Worm (Caenorhabditis elegans) whole organism, late embryonic: ENCODE results near the gene unc-47.

Source experiments
- F13H6.1 ChIP-seq: sonication (generic microtip); optimal IDR thresholded peaks from 2 replicates; lab custom pipeline; 2016; ENCODE audit warnings: missing genetic modification characterization, missing compliant biosample characterization
- K09A11.1 ChIP-seq: sonication (generic microtip); optimal IDR thresholded peaks from 2 replicates; lab custom pipeline; 2017; ENCODE audit warnings: antibody characterized with exemption, mild to moderate bottlenecking, missing genetic modification characterization, missing compliant biosample characterization; ENCODE audit not compliant: insufficient read depth
- ama-1 ChIP-seq: fragments of 150-350 bp; optimal IDR thresholded peaks from 2 replicates; lab custom pipeline; 2014
- ceh-14 ChIP-seq: sonication (generic microtip); optimal IDR thresholded peaks from 2 replicates; lab custom pipeline; 2016; ENCODE audit warnings: missing genotype, missing genetic modification characterization, missing compliant biosample characterization
- ceh-48 ChIP-seq: sonication (generic microtip); optimal IDR thresholded peaks from 2 replicates; lab custom pipeline; 2016; ENCODE audit warnings: missing genetic modification characterization, inconsistent platforms, missing compliant biosample characterization
- che-1 ChIP-seq: sonication (generic microtip); optimal IDR thresholded peaks from 2 replicates; lab custom pipeline; 2016; ENCODE audit warnings: mild to moderate bottlenecking, missing genetic modification characterization, missing compliant biosample characterization
- elt-2 ChIP-seq: sonication (generic microtip); optimal IDR thresholded peaks from 2 replicates; lab custom pipeline; 2016; ENCODE audit warnings: missing genetic modification reagents, missing genetic modification characterization, missing compliant biosample characterization
- fax-1 ChIP-seq: sonication (generic microtip); optimal IDR thresholded peaks from 2 replicates; lab custom pipeline; 2016; ENCODE audit warnings: missing genotype, missing genetic modification characterization, missing compliant biosample characterization
- hlh-30 ChIP-seq: sonication (generic microtip); optimal IDR thresholded peaks from 2 replicates; lab custom pipeline; 2017; ENCODE audit warnings: antibody characterized with exemption, missing genetic modification characterization, missing compliant biosample characterization; ENCODE audit not compliant: insufficient read depth
- lin-11 ChIP-seq: fragments of 200-800 bp; sonication (Bioruptor generic); optimal IDR thresholded peaks from 2 replicates; lab custom pipeline; 2018; ENCODE audit warnings: mild to moderate bottlenecking, missing genetic modification characterization, missing compliant biosample characterization
- nhr-232 ChIP-seq: sonication (generic microtip); optimal IDR thresholded peaks from 2 replicates; lab custom pipeline; 2016; ENCODE audit warnings: missing genetic modification characterization, missing compliant biosample characterization
- pha-4 ChIP-seq: fragments of 150-350 bp; optimal IDR thresholded peaks from 2 replicates; lab custom pipeline; 2018; ENCODE audit warnings: missing biosample characterization, missing genetic modification reagents, missing genetic modification characterization
- ref-2 ChIP-seq: sonication (generic microtip); optimal IDR thresholded peaks from 2 replicates; lab custom pipeline; 2016; ENCODE audit warnings: missing genetic modification characterization, missing compliant biosample characterization
- syd-9 ChIP-seq: sonication (generic microtip); optimal IDR thresholded peaks from 2 replicates; lab custom pipeline; 2016; ENCODE audit warnings: mild to moderate bottlenecking, missing genetic modification characterization, moderate library complexity, missing compliant biosample characterization

DNA sequence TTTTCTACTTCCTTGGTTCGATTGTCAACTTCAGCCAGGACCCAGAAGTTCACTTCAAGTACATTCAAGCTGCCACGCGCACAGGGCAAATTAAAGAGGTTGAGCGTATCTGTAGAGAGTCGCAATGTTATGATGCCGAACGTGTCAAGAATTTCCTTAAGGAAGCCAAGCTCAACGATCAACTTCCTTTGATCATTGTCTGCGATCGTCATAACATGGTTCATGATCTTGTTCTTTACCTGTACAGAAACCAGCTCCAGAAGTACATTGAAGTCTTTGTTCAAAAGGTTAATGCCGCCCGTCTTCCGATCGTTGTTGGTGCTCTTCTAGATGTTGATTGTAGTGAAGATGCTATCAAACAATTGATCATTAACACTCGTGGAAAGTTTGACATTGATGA lies 20.3 kb upstream of the unc-47 start:
- no peak for TF ChIP-seq pha-4 (tag; lab: Kevin White, UChicago)
- TF ChIP-seq che-1 (tag; lab: Kevin White, UChicago), result no peak
- no peak for TF ChIP-seq hlh-30
- no peak for TF ChIP-seq ceh-14 (tag; lab: Kevin White, UChicago)
- TF ChIP-seq F13H6.1 (tag; lab: Kevin White, UChicago), result no peak
- TF ChIP-seq ceh-48, result no peak
- no peak for TF ChIP-seq ama-1 (lab: Kevin White, UChicago)
- TF ChIP-seq syd-9 (tag; lab: Kevin White, UChicago), result no peak
- no peak for TF ChIP-seq lin-11
- no peak for TF ChIP-seq fax-1 (tag; lab: Kevin White, UChicago)
- TF ChIP-seq K09A11.1, result no peak
- TF ChIP-seq nhr-232 (tag; lab: Kevin White, UChicago), result no peak
- no peak for TF ChIP-seq elt-2 (tag; lab: Kevin White, UChicago)
- no peak for TF ChIP-seq ref-2
